Worm (Caenorhabditis elegans) whole organism, young adult: ENCODE results near the gene R08F11.7.

Experiments used
- B0336.3 ChIP-seq: fragments of 200-800 bp; sonication (Bioruptor generic); IDR thresholded peaks from 2 replicates; pipeline ENCODE4 v1.3.6; 2022; ENCODE audit warnings: missing genetic modification characterization, missing compliant biosample characterization
- C17E4.6 ChIP-seq: fragments of 200-800 bp; sonication (Bioruptor generic); IDR thresholded peaks from 2 replicates; pipeline ENCODE4 v1.3.6; 2022; ENCODE audit warnings: missing genetic modification reagents, missing genetic modification characterization, missing compliant biosample characterization
- D2030.7 ChIP-seq: fragments of 200-800 bp; sonication (Bioruptor generic); IDR thresholded peaks from 2 replicates; pipeline ENCODE4 v1.3.6; 2022; ENCODE audit warnings: missing genetic modification reagents, missing genetic modification characterization, missing compliant biosample characterization
- F10E7.11 ChIP-seq: sonication (generic microtip); optimal IDR thresholded peaks from 2 replicates; lab custom pipeline; 2017; ENCODE audit warnings: mild to moderate bottlenecking, missing genetic modification characterization, moderate library complexity, missing compliant biosample characterization
- F33H1.4 ChIP-seq: fragments of 200-800 bp; sonication (Bioruptor generic); IDR thresholded peaks from 2 replicates; pipeline ENCODE4 v1.3.6; 2022; ENCODE audit warnings: missing genetic modification reagents, missing genetic modification characterization, missing compliant biosample characterization
- F52B5.7 ChIP-seq: sonication (generic microtip); optimal IDR thresholded peaks from 2 replicates; lab custom pipeline; 2016; ENCODE audit warnings: mild to moderate bottlenecking, missing genetic modification characterization, missing compliant biosample characterization
- F57A8.1 ChIP-seq: fragments of 200-800 bp; sonication (Bioruptor generic); optimal IDR thresholded peaks from 2 replicates; lab custom pipeline; 2018; ENCODE audit warnings: mild to moderate bottlenecking, missing genetic modification characterization, moderate library complexity, missing compliant biosample characterization
- K12H6.12 ChIP-seq: fragments of 200-800 bp; sonication (Bioruptor generic); optimal IDR thresholded peaks from 2 replicates; lab custom pipeline; 2018; ENCODE audit warnings: mild to moderate bottlenecking, missing genetic modification characterization, missing compliant biosample characterization
- T26A5.8 ChIP-seq: sonication (generic microtip); optimal IDR thresholded peaks from 2 replicates; lab custom pipeline; 2016; ENCODE audit warnings: missing genetic modification characterization, missing compliant biosample characterization
- Y53F4B.3 ChIP-seq: fragments of 200-800 bp; sonication (Bioruptor generic); IDR thresholded peaks from 2 replicates; pipeline ENCODE4 v1.3.6; 2022; ENCODE audit warnings: missing genetic modification reagents, missing genetic modification characterization, missing compliant biosample characterization
- Y79H2A.3 ChIP-seq: fragments of 200-800 bp; sonication (Bioruptor generic); conservative IDR thresholded peaks from 2 replicates; pipeline ENCODE4 v1.3.6; 2022; ENCODE audit warnings: missing genetic modification reagents, missing genetic modification characterization, missing compliant biosample characterization
- Y95B8A.8 ChIP-seq: fragments of 200-800 bp; sonication (Bioruptor generic); IDR thresholded peaks from 2 replicates; pipeline ENCODE4 v1.3.6; 2022; ENCODE audit warnings: missing genetic modification reagents, missing genetic modification characterization, missing compliant biosample characterization
- ZK185.1 ChIP-seq: sonication (generic microtip); optimal IDR thresholded peaks from 2 replicates; lab custom pipeline; 2016; ENCODE audit warnings: mild to moderate bottlenecking, missing genetic modification characterization, missing compliant biosample characterization; ENCODE audit not compliant: poor library complexity, severe bottlenecking
- bed-2 ChIP-seq: fragments of 200-800 bp; sonication (Bioruptor generic); IDR thresholded peaks from 2 replicates; pipeline ENCODE4 v1.3.6; 2022; ENCODE audit warnings: missing genetic modification reagents, missing genetic modification characterization, missing compliant biosample characterization
- ccch-3 ChIP-seq: fragments of 200-800 bp; sonication (Bioruptor generic); optimal IDR thresholded peaks from 2 replicates; lab custom pipeline; 2018; ENCODE audit warnings: mild to moderate bottlenecking, missing genetic modification characterization, missing compliant biosample characterization
- cebp-1 ChIP-seq, 2 experiments: fragments of 200-800 bp in 1 of 2; sonication (Bioruptor generic) in 1 of 2; sonication (generic microtip) in 1 of 2; IDR thresholded peaks in 1 of 2; optimal IDR thresholded peaks in 1 of 2; 2 replicates each; pipeline versions ENCODE4 v1.3.6 to Lab custom; 2017 to 2022; ENCODE audit warnings: missing compliant biosample characterization in 2 of 2, missing genetic modification characterization in 2 of 2, mild to moderate bottlenecking in 1 of 2, missing genetic modification reagents in 1 of 2, moderate library complexity in 1 of 2
- ceh-40 ChIP-seq: fragments of 200-800 bp; sonication (Bioruptor generic); IDR thresholded peaks from 2 replicates; pipeline ENCODE4 v1.3.6; 2022; ENCODE audit warnings: missing genetic modification characterization, missing compliant biosample characterization
- dox-1 ChIP-seq: fragments of 200-800 bp; sonication (Bioruptor generic); IDR thresholded peaks from 2 replicates; pipeline ENCODE4 v1.3.6; 2022; ENCODE audit warnings: missing genetic modification reagents, missing genetic modification characterization, missing compliant biosample characterization
- egrh-3 ChIP-seq: fragments of 200-800 bp; sonication (Bioruptor generic); IDR thresholded peaks from 2 replicates; pipeline ENCODE4 v1.3.6; 2022; ENCODE audit warnings: missing genetic modification reagents, missing genetic modification characterization, missing compliant biosample characterization
- him-1 ChIP-seq: sonication (generic microtip); optimal IDR thresholded peaks from 2 replicates; lab custom pipeline; 2016; ENCODE audit warnings: missing genotype, missing genetic modification reagents, missing genetic modification characterization, missing compliant biosample characterization
- hlh-12 ChIP-seq: sonication (generic microtip); optimal IDR thresholded peaks from 2 replicates; lab custom pipeline; 2016; ENCODE audit warnings: missing genetic modification characterization, missing compliant biosample characterization
- hmg-1.2 ChIP-seq: fragments of 200-800 bp; sonication (Bioruptor generic); IDR thresholded peaks from 2 replicates; pipeline ENCODE4 v1.3.6; 2022; ENCODE audit warnings: missing genetic modification reagents, missing genetic modification characterization, missing compliant biosample characterization
- hrde-1 ChIP-seq: sonication (generic microtip); optimal IDR thresholded peaks from 2 replicates; lab custom pipeline; 2016; ENCODE audit warnings: missing genetic modification characterization, mild to moderate bottlenecking, missing compliant biosample characterization, moderate library complexity, missing genotype, missing genetic modification reagents, borderline replicate concordance
- lin-54 ChIP-seq: fragments of 200-800 bp; sonication (Bioruptor generic); optimal IDR thresholded peaks from 2 replicates; lab custom pipeline; 2018; ENCODE audit warnings: mild to moderate bottlenecking, missing genetic modification characterization, missing compliant biosample characterization
- madf-10 ChIP-seq: sonication (generic microtip); optimal IDR thresholded peaks from 2 replicates; lab custom pipeline; 2016; ENCODE audit warnings: mild to moderate bottlenecking, missing genetic modification characterization, missing compliant biosample characterization
- mes-4 ChIP-seq: sonication (generic microtip); optimal IDR thresholded peaks from 2 replicates; lab custom pipeline; 2016; ENCODE audit warnings: missing genotype, missing genetic modification characterization, missing compliant biosample characterization
- mxl-1 ChIP-seq: sonication (generic microtip); optimal IDR thresholded peaks from 2 replicates; lab custom pipeline; 2016; ENCODE audit warnings: missing genetic modification characterization, missing compliant biosample characterization
- nfya-1 ChIP-seq: sonication (generic microtip); optimal IDR thresholded peaks from 2 replicates; lab custom pipeline; 2017; ENCODE audit warnings: antibody characterized with exemption, missing compliant biosample characterization, missing genetic modification characterization, borderline replicate concordance; ENCODE audit not compliant: insufficient read depth
- nfya-2 ChIP-seq: fragments of 200-800 bp; sonication (Bioruptor generic); IDR thresholded peaks from 2 replicates; pipeline ENCODE4 v1.3.6; 2022; ENCODE audit warnings: missing genetic modification reagents, missing genetic modification characterization, missing compliant biosample characterization
- nhr-120 ChIP-seq: fragments of 200-800 bp; sonication (Bioruptor generic); IDR thresholded peaks from 2 replicates; pipeline ENCODE4 v1.3.6; 2022; ENCODE audit warnings: missing genetic modification characterization, missing compliant biosample characterization
- nhr-179 ChIP-seq: sonication (generic microtip); optimal IDR thresholded peaks from 2 replicates; lab custom pipeline; 2016; ENCODE audit warnings: mild to moderate bottlenecking, missing genetic modification characterization, missing compliant biosample characterization
- nhr-27 ChIP-seq: fragments of 200-800 bp; sonication (Bioruptor generic); optimal IDR thresholded peaks from 2 replicates; lab custom pipeline; 2018; ENCODE audit warnings: mild to moderate bottlenecking, missing genetic modification characterization, moderate library complexity, missing compliant biosample characterization
- repo-1 ChIP-seq: sonication (generic microtip); optimal IDR thresholded peaks from 2 replicates; lab custom pipeline; 2017; ENCODE audit warnings: mild to moderate bottlenecking, missing genetic modification characterization, missing compliant biosample characterization
- rpc-1 ChIP-seq, 2 experiments: fragments of 150-350 bp in 1 of 2; sonication (generic microtip) in 1 of 2; optimal IDR thresholded peaks; 2 replicates each; lab custom pipeline; 2014 to 2018; ENCODE audit warnings: missing biosample characterization in 1 of 2, missing genetic modification characterization in 1 of 2, missing genetic modification reagents in 1 of 2, missing genotype in 1 of 2
- sea-2 ChIP-seq: fragments of 200-800 bp; sonication (Bioruptor generic); IDR thresholded peaks from 2 replicates; pipeline ENCODE4 v1.3.6; 2022; ENCODE audit warnings: missing genetic modification characterization, missing compliant biosample characterization
- snpc-3.4 ChIP-seq: sonication (generic microtip); optimal IDR thresholded peaks from 2 replicates; lab custom pipeline; 2017; ENCODE audit warnings: missing genetic modification characterization, mild to moderate bottlenecking, missing compliant biosample characterization, antibody characterized with exemption, moderate library complexity, missing genotype, missing genetic modification reagents
- tbp1 ChIP-seq: fragments of 200-800 bp; sonication (Bioruptor generic); optimal IDR thresholded peaks from 2 replicates; lab custom pipeline; 2018; ENCODE audit warnings: mild to moderate bottlenecking, missing genetic modification characterization, missing compliant biosample characterization
- tlf-1 ChIP-seq: fragments of 200-800 bp; sonication (Bioruptor generic); optimal IDR thresholded peaks from 2 replicates; lab custom pipeline; 2018; ENCODE audit warnings: mild to moderate bottlenecking, missing genetic modification characterization, missing compliant biosample characterization
- zim-3 ChIP-seq: sonication (generic microtip); optimal IDR thresholded peaks from 2 replicates; lab custom pipeline; 2017; ENCODE audit warnings: mild to moderate bottlenecking, missing genetic modification characterization, moderate library complexity, missing compliant biosample characterization
- ztf-18 ChIP-seq: sonication (generic microtip); optimal IDR thresholded peaks from 2 replicates; lab custom pipeline; 2016; ENCODE audit warnings: missing genotype, mild to moderate bottlenecking, missing genetic modification characterization, missing compliant biosample characterization
- ztf-26 ChIP-seq: sonication (generic microtip); optimal IDR thresholded peaks from 2 replicates; lab custom pipeline; 2017; ENCODE audit warnings: missing genetic modification characterization, missing compliant biosample characterization

The R08F11.7 gene

ce11 chrV:3805499-3805898, 15.6 kb downstream of the R08F11.7 start, which contains the start of gene R08F11.4:
Gene R08F11.4, minus strand, starts transcription at chrV:3805527.
- TF ChIP-seq mxl-1 (tag; lab: Kevin White, UChicago) (no peak), zim-3 (tag; lab: Kevin White, UChicago) (no peak), hlh-12 (tag; lab: Kevin White, UChicago) (no peak), rpc-1 (optimal IDR thresholded peaks at IDR 0.05; lab: Kevin White, UChicago) (no peak), rpc-1 (tag; optimal IDR thresholded peaks at IDR 0.05; lab: Kevin White, UChicago) (no peak), nhr-179 (tag; lab: Kevin White, UChicago) (no peak)

- TF ChIP-seq bed-2 (GFP tag; lab: Robert Waterston, UW) (no peak), snpc-3.4 (tag; lab: Kevin White, UChicago) (no peak), B0336.3 (GFP tag; lab: Robert Waterston, UW) (no peak), Y95B8A.8 (GFP tag; lab: Robert Waterston, UW) (no peak), Y53F4B.3 (GFP tag; lab: Robert Waterston, UW) (no peak), tlf-1 (GFP tag; lab: Kevin White, UChicago) (no peak), F33H1.4 (GFP tag; lab: Robert Waterston, UW) (no peak)
Observed at ce11 chrV:3805961-3806360, 16.1 kb downstream of the R08F11.7 start, which contains the start of gene srw-7. Gene srw-7, plus strand, starts transcription at chrV:3806261.

- TF ChIP-seq ccch-3 (GFP tag; lab: Kevin White, UChicago), result no peak
- TF ChIP-seq egrh-3, result no peak
- TF ChIP-seq T26A5.8 (tag; lab: Kevin White, UChicago), result no peak
- no peak for TF ChIP-seq D2030.7 (GFP tag; lab: Robert Waterston, UW)
- no peak for TF ChIP-seq F10E7.11
- no peak for TF ChIP-seq rpc-1 (optimal IDR thresholded peaks at IDR 0.05; lab: Kevin White, UChicago)
- no peak for TF ChIP-seq rpc-1 (tag; optimal IDR thresholded peaks at IDR 0.05; lab: Kevin White, UChicago)
- no peak for TF ChIP-seq repo-1 (tag; lab: Kevin White, UChicago)
- TF ChIP-seq F52B5.7 (tag; lab: Kevin White, UChicago), result no peak
Observed at ce11 chrV:3807846-3808245, 18.0 kb downstream of the R08F11.7 start.

ce11 chrV:3808336-3808735, 18.5 kb downstream of the R08F11.7 start, which contains the start of gene srw-6:
Gene srw-6, plus strand, starts transcription at chrV:3808636.
- TF ChIP-seq ceh-40 (GFP tag; lab: Robert Waterston, UW), result no peak
- no peak for TF ChIP-seq F57A8.1 (GFP tag; lab: Kevin White, UChicago)
- no peak for TF ChIP-seq C17E4.6 (GFP tag; lab: Robert Waterston, UW)
- no peak for TF ChIP-seq sea-2
- TF ChIP-seq nfya-2 (GFP tag; lab: Robert Waterston, UW), result no peak
- TF ChIP-seq hrde-1 (tag; lab: Kevin White, UChicago), result no peak
- TF ChIP-seq mes-4, result no peak
- no peak for TF ChIP-seq Y79H2A.3 (GFP tag; lab: Robert Waterston, UW)
- TF ChIP-seq cebp-1 (GFP tag; IDR thresholded peaks at IDR 0.05; lab: Robert Waterston, UW), result no peak
- no peak for TF ChIP-seq cebp-1 (tag; optimal IDR thresholded peaks at IDR 0.05; lab: Kevin White, UChicago)
- no peak for TF ChIP-seq dox-1 (GFP tag; lab: Robert Waterston, UW)

ce11 chrV:3810035-3810434, 20.2 kb downstream of the R08F11.7 start:
- TF ChIP-seq hmg-1.2 (GFP tag; lab: Robert Waterston, UW) (no peak), him-1 (no peak), ztf-18 (tag; lab: Kevin White, UChicago) (no peak), ZK185.1 (tag; lab: Kevin White, UChicago) (no peak), nfya-1 (tag; lab: Kevin White, UChicago) (no peak), lin-54 (GFP tag; lab: Kevin White, UChicago) (no peak), K12H6.12 (tag; lab: Kevin White, UChicago) (no peak), ceh-40 (GFP tag; lab: Robert Waterston, UW) (no peak), tbp1 (GFP tag; lab: Kevin White, UChicago) (no peak), nhr-120 (no peak), C17E4.6 (GFP tag; lab: Robert Waterston, UW) (no peak), madf-10 (tag; lab: Kevin White, UChicago) (no peak), sea-2 (no peak), nhr-27 (tag; lab: Kevin White, UChicago) (no peak), rpc-1 (optimal IDR thresholded peaks at IDR 0.05; lab: Kevin White, UChicago) (no peak), rpc-1 (tag; optimal IDR thresholded peaks at IDR 0.05; lab: Kevin White, UChicago) (no peak), ztf-26 (tag; lab: Kevin White, UChicago) (no peak)
